Worm (Caenorhabditis elegans) whole organism, L3 larva: Measurements from ENCODE around the gene acp-4.

Experiments
- R02D3.7 ChIP-seq: fragments of 150-350 bp; optimal IDR thresholded peaks from 2 replicates; lab custom pipeline; 2014; ENCODE audit warnings: missing biosample characterization, missing genetic modification characterization
- aly-2 ChIP-seq: fragments of 150-350 bp; optimal IDR thresholded peaks from 2 replicates; lab custom pipeline; 2014; ENCODE audit warnings: missing biosample characterization, missing genetic modification characterization
- ama-1 ChIP-seq: fragments of 150-350 bp; optimal IDR thresholded peaks from 2 replicates; lab custom pipeline; 2018
- elt-2 ChIP-seq: sonication (generic microtip); optimal IDR thresholded peaks from 2 replicates; lab custom pipeline; 2016; ENCODE audit warnings: missing genetic modification reagents, mild to moderate bottlenecking, missing genetic modification characterization, missing compliant biosample characterization
- elt-3 ChIP-seq, 3 experiments: fragments of 150-350 bp in 1 of 3; sonication (generic microtip) in 2 of 3; optimal IDR thresholded peaks; 2 replicates in 2 of 3; 4 replicates in 1 of 3; lab custom pipeline; 2014 to 2017; ENCODE audit warnings: missing biosample characterization in 3 of 3, missing genetic modification characterization in 3 of 3
- lin-39 ChIP-seq: fragments of 150-350 bp; optimal IDR thresholded peaks from 2 replicates; lab custom pipeline; 2018; ENCODE audit warnings: missing biosample characterization, missing genetic modification reagents, missing genetic modification characterization
- nhr-23 ChIP-seq: fragments of 150-350 bp; optimal IDR thresholded peaks from 2 replicates; lab custom pipeline; 2014; ENCODE audit warnings: missing biosample characterization, missing genetic modification reagents, missing genetic modification characterization
- pha-4 ChIP-seq: fragments of 150-350 bp; optimal IDR thresholded peaks from 2 replicates; lab custom pipeline; 2014; ENCODE audit warnings: missing biosample characterization, missing genetic modification reagents, missing genetic modification characterization
- unc-62 ChIP-seq: fragments of 150-350 bp; sonication (generic microtip); optimal IDR thresholded peaks from 4 replicates; lab custom pipeline; 2014; ENCODE audit warnings: missing biosample characterization, missing genetic modification reagents, missing genetic modification characterization
- zag-1 ChIP-seq: fragments of 150-350 bp; optimal IDR thresholded peaks from 2 replicates; lab custom pipeline; 2014; ENCODE audit warnings: missing biosample characterization, missing genetic modification characterization
- ztf-4 ChIP-seq: fragments of 150-350 bp; optimal IDR thresholded peaks from 2 replicates; lab custom pipeline; 2014; ENCODE audit warnings: missing biosample characterization, missing genetic modification characterization

ce11 chrII:8438791-8439287 lies 3.9 kb upstream of the acp-4 start, which contains the start of gene lips-10:
- TF ChIP-seq elt-3 (tag; optimal IDR thresholded peaks at IDR 0.05; lab: Kevin White, UChicago) (no peak), nhr-23 (peak; percentile 21), zag-1 (tag; lab: Kevin White, UChicago) (no peak), lin-39 (tag; lab: Kevin White, UChicago) (no peak), ama-1 (lab: Kevin White, UChicago) (no peak), R02D3.7 (tag; lab: Kevin White, UChicago) (no peak), ztf-4 (tag; lab: Kevin White, UChicago) (no peak), elt-2 (tag; lab: Kevin White, UChicago) (no peak), pha-4 (tag; lab: Kevin White, UChicago) (no peak), aly-2 (no peak), unc-62 (GFP tag; lab: Kevin White, UChicago) (no peak)
